Worm (Caenorhabditis elegans) whole organism, midembryonic: ENCODE results near the gene C18A3.11.

Experiments used
- T22C8.4 ChIP-seq: fragments of 200-800 bp; sonication (Bioruptor generic); IDR thresholded peaks from 2 replicates; pipeline ENCODE4 v1.3.6; 2022; ENCODE audit warnings: missing genetic modification characterization, missing compliant biosample characterization
- cog-1 ChIP-seq: sonication (generic microtip); optimal IDR thresholded peaks from 2 replicates; lab custom pipeline; 2016; ENCODE audit warnings: missing genetic modification characterization, missing compliant biosample characterization
- flt-1 ChIP-seq: fragments of 200-800 bp; sonication (Bioruptor generic); IDR thresholded peaks from 2 replicates; pipeline ENCODE4 v1.3.6; 2022; ENCODE audit warnings: missing genetic modification characterization, missing compliant biosample characterization
- klf-2 ChIP-seq: fragments of 200-800 bp; sonication (Bioruptor generic); conservative IDR thresholded peaks from 2 replicates; pipeline ENCODE4 v1.3.6; 2022; ENCODE audit warnings: missing genetic modification reagents, missing genetic modification characterization, missing compliant biosample characterization
- med-1 ChIP-seq: sonication (generic microtip); optimal IDR thresholded peaks from 2 replicates; lab custom pipeline; 2017; ENCODE audit warnings: missing genetic modification characterization, mild to moderate bottlenecking, missing compliant biosample characterization, antibody characterized with exemption, missing genetic modification reagents; ENCODE audit not compliant: insufficient read depth
- ref-1 ChIP-seq: fragments of 200-800 bp; sonication (Bioruptor generic); conservative IDR thresholded peaks from 2 replicates; pipeline ENCODE4 v1.3.6; 2022; ENCODE audit warnings: missing genetic modification reagents, missing genetic modification characterization, missing compliant biosample characterization
- tab-1 ChIP-seq: fragments of 200-800 bp; sonication (Bioruptor generic); IDR thresholded peaks from 2 replicates; pipeline ENCODE4 v1.3.6; 2022; ENCODE audit warnings: missing genetic modification characterization, missing compliant biosample characterization
- ztf-23 ChIP-seq: fragments of 200-800 bp; sonication (Bioruptor generic); IDR thresholded peaks from 2 replicates; pipeline ENCODE4 v1.3.6; 2022; ENCODE audit warnings: missing genetic modification reagents, missing genetic modification characterization, missing compliant biosample characterization
- ztf-29 ChIP-seq: fragments of 200-800 bp; sonication (Bioruptor generic); IDR thresholded peaks from 2 replicates; pipeline ENCODE4 v1.3.6; 2022; ENCODE audit warnings: missing genetic modification reagents, missing genetic modification characterization, missing compliant biosample characterization

C18A3.11 gene

DNA sequence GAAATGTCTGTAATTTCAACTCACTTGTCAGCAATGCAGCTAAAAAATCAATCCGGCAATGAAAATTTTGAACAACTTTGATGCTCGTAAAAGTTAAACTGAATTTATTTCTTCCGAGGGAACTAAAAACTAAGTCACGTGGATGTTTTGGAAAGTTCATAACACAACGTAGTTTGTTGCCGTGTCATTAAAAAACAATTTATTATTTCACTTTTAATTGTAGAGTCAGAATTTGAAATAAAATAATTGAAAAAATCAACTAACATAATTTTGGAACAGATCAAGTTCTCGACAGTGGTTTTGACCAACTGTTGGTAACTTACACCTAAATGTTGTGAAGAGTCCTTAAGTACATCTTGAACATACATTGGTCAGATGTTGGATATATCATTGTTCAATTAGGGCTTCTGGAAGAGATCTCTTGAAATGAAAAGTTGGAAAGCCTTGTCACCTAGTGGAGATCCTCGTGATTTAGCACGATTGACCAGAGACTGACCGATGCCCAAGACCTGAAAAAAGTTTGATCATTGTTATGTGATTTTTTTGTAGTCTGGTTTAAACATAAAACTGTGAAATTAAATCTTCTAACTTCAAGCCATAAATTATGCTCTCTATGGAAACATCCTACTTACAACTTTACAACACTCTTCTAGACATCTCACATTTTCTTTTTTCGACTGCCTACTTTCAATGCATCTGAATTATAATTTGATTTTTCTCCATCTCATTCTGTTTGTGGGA lies at the start of gene C18A3.11, which contains the start of gene C18A3.7:
Gene C18A3.11, plus strand, starts transcription at position 691 of the 741 bp plus-strand sequence.
Gene C18A3.7, minus strand, starts transcription at position 101 of the 741 bp plus-strand sequence.
- TF ChIP-seq med-1 (GFP tag; lab: Kevin White, UChicago) = no peak
- TF ChIP-seq cog-1 (tag; lab: Kevin White, UChicago) = no peak
- no peak for TF ChIP-seq T22C8.4 (GFP tag; lab: Robert Waterston, UW)
- no peak for TF ChIP-seq ref-1 (GFP tag; lab: Robert Waterston, UW)
- no peak for TF ChIP-seq flt-1
- TF ChIP-seq tab-1 = no peak
- TF ChIP-seq ztf-29 (GFP tag; lab: Robert Waterston, UW) = no peak
- no peak for TF ChIP-seq ztf-23 (GFP tag; lab: Robert Waterston, UW)
- TF ChIP-seq klf-2 = no peak

DNA sequence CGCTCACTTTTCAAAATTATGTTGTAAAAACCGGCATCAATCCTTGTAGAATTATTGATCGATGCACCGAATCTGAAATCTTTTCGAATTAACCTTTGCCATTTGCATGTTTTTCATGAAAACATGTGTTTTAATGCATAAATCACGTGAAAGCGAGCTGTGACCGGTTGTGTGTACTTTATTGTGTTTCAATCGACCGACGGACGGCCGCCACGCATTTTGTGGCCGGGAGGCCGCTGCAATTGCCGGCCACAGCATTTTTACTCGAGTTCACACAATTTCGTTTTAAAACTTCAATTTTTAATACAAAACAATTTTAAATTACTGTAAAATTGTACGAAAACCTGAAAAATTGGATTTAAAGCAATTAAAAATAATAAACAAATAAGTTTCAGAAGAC lies 41.9 kb upstream of the C18A3.11 start, which contains the start of gene C25H3.11:
Gene C25H3.11, minus strand, starts transcription at position 82 of the 400 bp plus-strand sequence.
- TF ChIP-seq klf-2 (peak; percentile 46; the same call in 1 of the 2 replicates), tab-1 (no peak)

DNA sequence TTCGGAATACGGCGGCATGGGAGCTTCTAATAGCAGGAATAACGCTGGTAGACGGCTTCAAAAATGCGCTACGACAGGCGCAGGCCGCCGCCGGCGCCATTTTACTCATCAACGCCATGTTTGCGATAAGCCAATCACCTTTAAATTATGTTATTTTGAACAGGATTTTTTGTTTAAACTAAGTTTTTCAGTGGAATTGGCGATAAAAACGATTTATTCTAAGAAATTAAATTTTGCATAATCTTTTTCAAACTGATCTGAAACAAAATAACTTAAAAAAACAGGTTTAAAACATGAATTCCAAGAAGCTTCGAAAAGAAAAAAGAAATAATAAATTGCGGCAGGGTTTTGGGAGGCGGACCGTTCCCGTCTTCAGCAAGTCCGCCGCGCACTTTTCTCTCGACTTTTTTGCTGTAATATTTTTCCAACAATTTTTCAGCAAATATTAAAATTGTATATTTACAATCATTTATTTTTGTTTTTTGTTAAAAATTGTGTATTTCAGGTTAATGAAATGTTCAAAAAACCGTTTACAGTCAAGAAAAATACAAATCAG lies 39.5 kb upstream of the C18A3.11 start, which contains the start of the genes ndub-5 and eif-2D:
Gene ndub-5, minus strand, starts transcription at position 138 of the 556 bp plus-strand sequence.
Gene eif-2D, plus strand, starts transcription at position 506 of the 556 bp plus-strand sequence.
- TF ChIP-seq flt-1 (no peak), ztf-29 (GFP tag; lab: Robert Waterston, UW) (no peak), med-1 (GFP tag; lab: Kevin White, UChicago) (no peak), cog-1 (tag; lab: Kevin White, UChicago) (no peak), tab-1 (no peak), klf-2 (no peak), T22C8.4 (GFP tag; lab: Robert Waterston, UW) (no peak), ztf-23 (GFP tag; lab: Robert Waterston, UW) (no peak), ref-1 (GFP tag; lab: Robert Waterston, UW) (no peak)

DNA sequence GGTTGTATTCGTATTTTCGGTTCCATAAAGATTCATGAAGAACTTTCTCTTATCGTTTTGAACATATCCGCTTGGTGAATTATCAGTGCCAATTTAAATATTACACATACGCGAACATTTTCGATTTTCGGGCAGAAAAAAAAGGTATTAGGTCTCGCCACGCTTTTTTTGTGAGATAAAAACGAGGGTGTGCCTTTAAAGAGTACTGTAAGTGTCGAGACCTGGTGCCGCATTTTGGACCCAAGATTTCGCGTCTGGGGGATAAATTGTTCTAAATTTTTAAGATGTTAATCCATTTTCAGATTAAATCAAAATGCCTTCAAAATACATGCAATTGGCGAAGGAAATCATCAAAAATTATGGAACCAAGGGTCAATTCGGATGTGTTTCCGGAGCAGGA lies 36.9 kb upstream of the C18A3.11 start, which contains the start of gene C25H3.3:
Gene C25H3.3, plus strand, starts transcription at position 301 of the 400 bp plus-strand sequence.
- TF ChIP-seq cog-1 (tag; lab: Kevin White, UChicago) = no peak
- TF ChIP-seq tab-1 = no peak
- no peak for TF ChIP-seq flt-1
- TF ChIP-seq ztf-23 (GFP tag; lab: Robert Waterston, UW) = no peak

DNA sequence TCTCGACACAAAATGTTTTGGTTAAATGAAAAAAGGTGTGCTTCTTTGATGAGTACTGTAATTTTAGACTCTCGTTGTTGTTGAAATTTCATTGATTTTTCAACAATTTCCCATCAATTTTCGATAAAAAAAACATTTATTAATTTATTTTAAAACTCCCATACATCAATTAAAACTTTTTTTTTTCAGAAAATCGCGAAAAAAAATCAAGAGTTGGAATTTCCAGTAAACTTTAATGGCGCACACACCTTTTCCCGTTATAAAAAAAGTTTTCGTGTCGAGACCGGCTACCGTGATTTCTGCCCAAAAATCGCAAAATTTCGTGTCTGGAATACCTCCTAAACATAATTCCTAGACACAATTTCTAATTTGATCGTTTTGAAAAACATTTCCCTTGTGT lies 36.0 kb upstream of the C18A3.11 start, which contains the start of gene C25H3.14:
Gene C25H3.14, plus strand, starts transcription at position 301 of the 400 bp plus-strand sequence.
- TF ChIP-seq T22C8.4 (GFP tag; lab: Robert Waterston, UW) = no peak
- no peak for TF ChIP-seq ztf-23 (GFP tag; lab: Robert Waterston, UW)
- TF ChIP-seq tab-1 = no peak
- no peak for TF ChIP-seq med-1 (GFP tag; lab: Kevin White, UChicago)
- no peak for TF ChIP-seq klf-2
- TF ChIP-seq cog-1 (tag; lab: Kevin White, UChicago) = no peak
- no peak for TF ChIP-seq flt-1
- no peak for TF ChIP-seq ref-1 (GFP tag; lab: Robert Waterston, UW)
- no peak for TF ChIP-seq ztf-29 (GFP tag; lab: Robert Waterston, UW)

DNA sequence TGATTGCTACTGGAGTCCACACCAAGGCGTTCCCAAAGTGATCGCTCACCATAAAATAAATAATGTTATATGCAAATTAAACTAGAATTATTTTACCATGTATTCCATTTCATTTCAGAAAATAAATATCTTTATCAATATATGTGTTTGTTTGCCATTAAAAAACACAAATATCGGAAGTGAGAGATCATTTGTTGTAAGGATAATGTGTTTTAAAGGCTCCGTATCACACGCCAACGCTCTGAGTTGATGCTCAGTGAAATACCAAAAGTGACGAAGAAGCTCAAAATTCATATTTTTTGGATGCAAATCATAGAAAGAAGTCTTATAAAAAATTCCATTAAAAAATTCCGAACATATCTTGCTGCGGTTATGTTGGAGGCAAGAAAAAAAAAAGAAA lies 34.6 kb upstream of the C18A3.11 start:
- no peak for TF ChIP-seq tab-1
- no peak for TF ChIP-seq ztf-23 (GFP tag; lab: Robert Waterston, UW)
- no peak for TF ChIP-seq flt-1
- no peak for TF ChIP-seq ref-1 (GFP tag; lab: Robert Waterston, UW)
- TF ChIP-seq klf-2 = no peak
- TF ChIP-seq med-1 (GFP tag; lab: Kevin White, UChicago) = no peak
- TF ChIP-seq T22C8.4 (GFP tag; lab: Robert Waterston, UW) = no peak
- no peak for TF ChIP-seq ztf-29 (GFP tag; lab: Robert Waterston, UW)
- no peak for TF ChIP-seq cog-1 (tag; lab: Kevin White, UChicago)

DNA sequence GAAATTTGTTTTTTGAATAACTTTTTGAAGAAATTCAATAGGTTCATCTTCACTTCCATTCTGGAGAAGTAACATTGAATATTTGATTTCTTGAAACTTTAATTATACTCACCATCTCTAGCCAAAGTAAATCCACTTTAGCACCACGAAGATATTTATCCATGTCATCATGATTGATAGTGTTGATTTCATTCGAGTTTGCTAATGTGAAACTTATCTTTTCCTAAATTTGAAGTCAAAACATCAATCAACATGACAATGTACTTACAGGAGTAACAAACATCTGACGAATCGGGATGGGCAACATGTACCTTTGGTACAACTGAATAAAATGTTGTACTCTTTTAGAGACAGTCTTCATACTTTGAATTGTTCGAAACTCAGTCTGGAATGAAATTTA lies 33.5 kb upstream of the C18A3.11 start:
- TF ChIP-seq tab-1 = no peak
- no peak for TF ChIP-seq cog-1 (tag; lab: Kevin White, UChicago)
- TF ChIP-seq T22C8.4 (GFP tag; lab: Robert Waterston, UW) = no peak
- no peak for TF ChIP-seq flt-1
- no peak for TF ChIP-seq klf-2
- no peak for TF ChIP-seq ztf-23 (GFP tag; lab: Robert Waterston, UW)
- no peak for TF ChIP-seq ztf-29 (GFP tag; lab: Robert Waterston, UW)
- TF ChIP-seq med-1 (GFP tag; lab: Kevin White, UChicago) = no peak
- TF ChIP-seq ref-1 (GFP tag; lab: Robert Waterston, UW) = no peak

DNA sequence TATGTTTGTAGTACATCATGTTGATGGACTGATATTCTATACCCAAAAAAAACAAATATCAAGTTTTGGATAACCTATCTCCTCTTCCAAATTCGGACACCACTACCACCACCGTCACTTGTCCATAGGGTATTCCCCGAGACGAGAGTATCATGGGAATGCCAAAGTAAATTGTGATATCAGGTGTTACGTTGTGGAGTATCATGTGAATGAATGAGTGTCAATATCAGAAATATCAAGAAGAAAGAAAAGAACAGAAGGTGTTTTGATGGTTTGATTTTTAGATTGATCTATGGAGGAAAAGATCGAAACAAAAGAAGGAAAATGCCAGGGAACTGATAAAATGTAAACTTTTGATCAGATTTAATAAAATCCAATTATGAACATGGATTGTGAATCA lies 32.6 kb upstream of the C18A3.11 start:
- no peak for TF ChIP-seq med-1 (GFP tag; lab: Kevin White, UChicago)
- no peak for TF ChIP-seq tab-1
- TF ChIP-seq ztf-23 (GFP tag; lab: Robert Waterston, UW) = no peak
- no peak for TF ChIP-seq cog-1 (tag; lab: Kevin White, UChicago)
- no peak for TF ChIP-seq ref-1 (GFP tag; lab: Robert Waterston, UW)
- no peak for TF ChIP-seq T22C8.4 (GFP tag; lab: Robert Waterston, UW)
- no peak for TF ChIP-seq flt-1
- no peak for TF ChIP-seq ztf-29 (GFP tag; lab: Robert Waterston, UW)
- no peak for TF ChIP-seq klf-2

DNA sequence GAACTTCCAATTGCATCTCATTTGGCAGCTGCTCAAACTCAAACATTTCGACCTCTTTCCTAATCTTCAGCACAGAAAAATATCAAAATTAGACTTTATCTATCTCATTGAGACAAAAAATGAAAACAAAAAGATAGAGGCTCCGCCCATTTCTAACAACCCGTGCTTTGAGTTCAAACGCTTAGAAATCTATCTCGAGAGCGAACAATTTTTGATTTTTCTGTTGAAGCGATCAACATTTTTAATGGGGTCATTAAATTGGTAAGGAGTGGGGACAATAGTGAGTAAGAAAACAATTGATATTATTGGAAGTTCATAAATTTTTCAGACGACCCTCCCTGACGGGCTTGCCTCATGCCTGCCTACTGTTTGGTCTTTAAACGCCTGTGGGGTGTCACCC lies 32.0 kb upstream of the C18A3.11 start, which contains the start of the genes C25H3.10 and C25H3.1:
Gene C25H3.10, minus strand, starts transcription at position 101 of the 400 bp plus-strand sequence.
Gene C25H3.1, plus strand, starts transcription at position 203 of the 400 bp plus-strand sequence.
- TF ChIP-seq flt-1 (no peak), tab-1 (no peak), ref-1 (GFP tag; lab: Robert Waterston, UW) (no peak), klf-2 (no peak), ztf-29 (GFP tag; lab: Robert Waterston, UW) (no peak), T22C8.4 (GFP tag; lab: Robert Waterston, UW) (no peak), cog-1 (tag; lab: Kevin White, UChicago) (no peak), ztf-23 (GFP tag; lab: Robert Waterston, UW) (no peak), med-1 (GFP tag; lab: Kevin White, UChicago) (no peak)
